Fruit fly (Drosophila melanogaster): ENCODE data around the gene HDAC11.
A peak's percentile ranks its signal among the peaks of the same experiment; 100 is the strongest.

HDAC11 gene

dm6 chr3R:24857459-24857858 lies 1.4 kb upstream of the HDAC11 start, which contains the start of gene CAH4:
CAH4 (minus strand) TSS chr3R:24857559.
- TF ChIP-seq Blimp-1 (GFP tag; optimal IDR thresholded peaks at IDR 0.05) (no peak), Eip75B (GFP tag; optimal IDR thresholded peaks at IDR 0.05) (no peak), OdsH (GFP tag; optimal IDR thresholded peaks at IDR 0.05) (no peak), pdm3 (GFP tag; optimal IDR thresholded peaks at IDR 0.05) (no peak), CG6854 (GFP tag; optimal IDR thresholded peaks at IDR 0.05) (no peak), Gug (GFP tag; IDR thresholded peaks at IDR 0.05) (no peak), CG8119 (GFP tag; IDR thresholded peaks at IDR 0.05) (no peak), CG11902 (GFP tag; optimal IDR thresholded peaks at IDR 0.05) (no peak), CG4318 (GFP tag; optimal IDR thresholded peaks at IDR 0.05) (no peak), Ets21C (GFP tag; optimal IDR thresholded peaks at IDR 0.05) (no peak), Sox15 (GFP tag; optimal IDR thresholded peaks at IDR 0.05) (no peak), CG10631 (GFP tag; optimal IDR thresholded peaks at IDR 0.05) (no peak), CG8632 (GFP tag; optimal IDR thresholded peaks at IDR 0.05) (no peak)

DNA sequence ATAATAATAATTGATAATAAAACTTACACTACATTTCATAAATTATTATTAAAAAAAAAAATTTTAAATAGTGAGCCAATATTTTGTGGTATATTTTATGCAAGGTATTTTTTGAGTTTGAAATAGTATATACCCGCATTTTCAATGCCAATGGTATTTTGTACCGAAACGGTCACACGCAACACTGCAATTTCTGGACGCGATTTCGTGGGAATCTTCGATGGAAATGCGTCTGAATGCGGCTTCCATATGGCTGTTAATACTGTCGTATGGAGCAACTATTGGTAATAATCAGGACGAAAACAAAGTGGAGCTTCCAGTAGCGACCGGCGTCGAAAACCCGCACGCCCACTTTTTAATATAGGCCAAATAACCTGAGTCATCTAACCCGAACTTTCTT lies 4.6 kb downstream of the HDAC11 start, which contains the start of gene Nct:
Gene Nct (plus strand): TSS at position 173 of the 400 bp plus-strand sequence.
- peak; percentile 68 for TF ChIP-seq Sox14 (GFP tag; optimal IDR thresholded peaks at IDR 0.05)
- TF ChIP-seq CG11902 (GFP tag; optimal IDR thresholded peaks at IDR 0.05) = no peak

dm6 chr3R:24850420-24850819 lies 5.6 kb downstream of the HDAC11 start, which contains the start of gene CG7006:
CG7006 (plus strand) TSS chr3R:24850627.
- peak; percentile 48 for TF ChIP-seq CG11902 (GFP tag; optimal IDR thresholded peaks at IDR 0.05)
- peak; percentile 63 for TF ChIP-seq Hr39 (GFP tag; optimal IDR thresholded peaks at IDR 0.05)
- TF ChIP-seq acj6 (GFP tag; optimal IDR thresholded peaks at IDR 0.05) = peak; percentile 41
- peak; percentile 66 for TF ChIP-seq topi (GFP tag; optimal IDR thresholded peaks at IDR 0.05)
- peak; percentile 77 for TF ChIP-seq Eip78C (GFP tag)
- no peak for TF ChIP-seq Met (GFP tag; optimal IDR thresholded peaks at IDR 0.05)
- peak; percentile 39 for TF ChIP-seq Ets21C (GFP tag; optimal IDR thresholded peaks at IDR 0.05)
- no peak for TF ChIP-seq CG16779 (tag; optimal IDR thresholded peaks at IDR 0.05)
- peak; percentile 39 for TF ChIP-seq Sox14 (GFP tag; optimal IDR thresholded peaks at IDR 0.05)
- peak; percentile 70 for TF ChIP-seq lz (GFP tag; optimal IDR thresholded peaks at IDR 0.05)
- TF ChIP-seq CG3919 (GFP tag; optimal IDR thresholded peaks at IDR 0.05) = no peak
- TF ChIP-seq cyc (GFP tag; optimal IDR thresholded peaks at IDR 0.05) = peak; percentile 83
- peak; percentile 79 for TF ChIP-seq CG31627 (GFP tag; optimal IDR thresholded peaks at IDR 0.05)
- no peak for TF ChIP-seq CG8632 (GFP tag; optimal IDR thresholded peaks at IDR 0.05)
- TF ChIP-seq pdm3 (GFP tag; optimal IDR thresholded peaks at IDR 0.05) = no peak
- peak; percentile 68 for TF ChIP-seq esn (GFP tag; optimal IDR thresholded peaks at IDR 0.05)
- TF ChIP-seq CG10631 (GFP tag; optimal IDR thresholded peaks at IDR 0.05) = peak; percentile 67

- no peak for TF ChIP-seq fkh (GFP tag; optimal IDR thresholded peaks at IDR 0.05)
- TF ChIP-seq lz (GFP tag; optimal IDR thresholded peaks at IDR 0.05) = no peak
- TF ChIP-seq dsx (GFP tag; optimal IDR thresholded peaks at IDR 0.05; ENCODE audit: poor library complexity, severe bottlenecking) = no peak
- no peak for TF ChIP-seq CG10669 (GFP tag; optimal IDR thresholded peaks at IDR 0.05)
These were observed 9.8 kb downstream of the HDAC11 start for dm6 chr3R:24845952-24846848.

- no peak for TF ChIP-seq CG32006 (GFP tag; optimal IDR thresholded peaks at IDR 0.05)
- no peak for TF ChIP-seq ss (GFP tag; optimal IDR thresholded peaks at IDR 0.05)
- TF ChIP-seq fkh (GFP tag; optimal IDR thresholded peaks at IDR 0.05) = no peak
- no peak for TF ChIP-seq eg (GFP tag; IDR thresholded peaks at IDR 0.05)
- TF ChIP-seq Met (GFP tag; optimal IDR thresholded peaks at IDR 0.05) = no peak
- no peak for TF ChIP-seq cyc (GFP tag; optimal IDR thresholded peaks at IDR 0.05)
- no peak for TF ChIP-seq achi (GFP tag; optimal IDR thresholded peaks at IDR 0.05)
These were observed 10.9 kb downstream of the HDAC11 start for dm6 chr3R:24845148-24845547.
